Worm (Caenorhabditis elegans) whole organism, young adult: ENCODE data around the gene K08D8.12.

Experiments
- mxl-1 ChIP-seq: sonication (generic microtip); optimal IDR thresholded peaks from 2 replicates; lab custom pipeline; 2016; ENCODE audit warnings: missing genetic modification characterization, missing compliant biosample characterization
- ztf-25 ChIP-seq: fragments of 200-800 bp; sonication (Bioruptor generic); IDR thresholded peaks from 2 replicates; pipeline ENCODE4 v1.3.6; 2022; ENCODE audit warnings: missing genetic modification reagents, missing genetic modification characterization, missing compliant biosample characterization

DNA sequence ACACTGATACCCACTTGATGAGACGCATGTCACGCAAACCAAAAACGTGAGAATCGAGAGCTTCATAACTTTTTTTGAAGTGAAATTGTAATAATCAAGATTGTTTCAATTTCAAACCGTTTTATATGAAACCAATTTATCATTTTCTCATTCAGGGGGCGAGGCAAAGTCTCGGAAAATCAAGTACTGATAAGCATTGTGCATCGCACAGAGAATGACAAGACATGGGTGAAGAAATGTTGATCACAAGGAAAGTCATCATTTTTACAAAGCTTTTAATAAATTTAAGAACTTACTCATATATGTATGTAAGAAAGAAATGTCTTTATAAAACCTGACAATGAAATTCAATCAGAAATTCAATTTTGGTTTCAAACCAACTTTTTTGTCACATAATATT lies 13.3 kb downstream of the K08D8.12 start, which contains the start of gene K08D8.3:
- TF ChIP-seq ztf-25 (GFP tag; lab: Robert Waterston, UW), result no peak
- no peak for TF ChIP-seq mxl-1 (tag; lab: Kevin White, UChicago)
